Worm (Caenorhabditis elegans): ENCODE measurements around the gene rol-6.

- TF ChIP-seq snpc-4 (tag; optimal IDR thresholded peaks at IDR 0.05) (no peak), M03D4.4 (tag; optimal IDR thresholded peaks at IDR 0.05) (no peak)
These were observed 34.0 kb downstream of the rol-6 start, which contains the start of gene pah-1 for ce11 chrII:8766897-8767296.
